Fruit fly (Drosophila melanogaster) whole organism, wandering third instar larva: ENCODE measurements around the gene Atox1.

Experiments used
- Abd-B ChIP-seq: fragments of >200 bp; optimal IDR thresholded peaks from 2 replicates; lab custom pipeline; 2017; ENCODE audit warnings: missing biosample characterization, missing genetic modification characterization
- CG32264 ChIP-seq: fragments of 200-800 bp; sonication (Bioruptor generic); optimal IDR thresholded peaks from 2 replicates; lab custom pipeline; 2016; ENCODE audit warnings: missing biosample characterization, missing genetic modification characterization
- CG9705 ChIP-seq: fragments of 200-800 bp; sonication (Bioruptor generic); optimal IDR thresholded peaks from 2 replicates; lab custom pipeline; 2018; ENCODE audit warnings: missing biosample characterization, mild to moderate bottlenecking, missing genetic modification characterization
- CrebA ChIP-seq: fragments of 200-800 bp; sonication (Bioruptor generic); optimal IDR thresholded peaks from 2 replicates; lab custom pipeline; 2016; ENCODE audit warnings: missing biosample characterization, mild to moderate bottlenecking, missing genetic modification characterization, borderline replicate concordance
- Dfd ChIP-seq: fragments of >200 bp; optimal IDR thresholded peaks from 2 replicates; lab custom pipeline; 2017; ENCODE audit warnings: missing biosample characterization, missing genetic modification characterization
- Dif ChIP-seq: fragments of 200-275, 200-300 bp; sonication (Bioruptor generic); optimal IDR thresholded peaks from 2 replicates; lab custom pipeline; 2018; ENCODE audit warnings: missing biosample characterization, missing genetic modification characterization; ENCODE audit not compliant: partially characterized antibody
- GATAd ChIP-seq: sonication (Bioruptor generic); optimal IDR thresholded peaks from 2 replicates; lab custom pipeline; 2016; ENCODE audit warnings: missing biosample characterization, missing genetic modification characterization
- HLH106 ChIP-seq: fragments of 200-800 bp; optimal IDR thresholded peaks from 3 replicates; lab custom pipeline; 2019; ENCODE audit warnings: missing biosample characterization, mild to moderate bottlenecking, missing genetic modification characterization, moderate library complexity
- Hnf4 ChIP-seq: fragments of 200-800 bp; sonication (Bioruptor generic); optimal IDR thresholded peaks from 2 replicates; lab custom pipeline; 2016; ENCODE audit warnings: missing biosample characterization, mild to moderate bottlenecking, missing genetic modification characterization
- Hr78 ChIP-seq: fragments of >200 bp; optimal IDR thresholded peaks from 2 replicates; lab custom pipeline; 2017; ENCODE audit warnings: missing biosample characterization, missing genetic modification characterization
- Hr83 ChIP-seq: fragments of 200-300 bp; sonication (Bioruptor generic); optimal IDR thresholded peaks from 2 replicates; lab custom pipeline; 2016; ENCODE audit warnings: missing biosample characterization, mild to moderate bottlenecking, missing genetic modification characterization, moderate library complexity; ENCODE audit not compliant: poor library complexity, severe bottlenecking
- Jra ChIP-seq: sonication (Bioruptor generic); optimal IDR thresholded peaks from 2 replicates; lab custom pipeline; 2016; ENCODE audit warnings: missing biosample characterization, missing genetic modification characterization
- Mio ChIP-seq: sonication (Bioruptor generic); optimal IDR thresholded peaks from 2 replicates; lab custom pipeline; 2016; ENCODE audit warnings: missing biosample characterization, missing genetic modification characterization
- Myc ChIP-seq: fragments of >200 bp; optimal IDR thresholded peaks from 2 replicates; lab custom pipeline; 2017
- N ChIP-seq: fragments of >200 bp; optimal IDR thresholded peaks from 2 replicates; lab custom pipeline; 2018; ENCODE audit warnings: missing biosample characterization, missing external identifiers, missing genetic modification characterization
- OdsH ChIP-seq: fragments of 200-800 bp; sonication (Bioruptor generic); optimal IDR thresholded peaks from 2 replicates; lab custom pipeline; 2016; ENCODE audit warnings: missing biosample characterization, mild to moderate bottlenecking, missing genetic modification characterization
- Rel ChIP-seq, 2 experiments: fragments of 200-800 bp; sonication (Bioruptor generic) in 1 of 2; optimal IDR thresholded peaks; 2 replicates in 1 of 2; 3 replicates in 1 of 2; lab custom pipeline; 2016 to 2019; ENCODE audit warnings: mild to moderate bottlenecking in 2 of 2, missing biosample characterization in 2 of 2, missing genetic modification characterization in 2 of 2, moderate library complexity in 1 of 2
- Sp1 ChIP-seq: fragments of 200-800 bp; sonication (Bioruptor generic); optimal IDR thresholded peaks from 3 replicates; lab custom pipeline; 2019; ENCODE audit warnings: missing biosample characterization, mild to moderate bottlenecking, missing genetic modification characterization, moderate library complexity
- Vsx2 ChIP-seq: fragments of 200-300, 225-300 bp; sonication (Bioruptor generic); optimal IDR thresholded peaks from 2 replicates; lab custom pipeline; 2018; ENCODE audit warnings: missing biosample characterization, missing genetic modification characterization; ENCODE audit not compliant: partially characterized antibody
- br ChIP-seq: fragments of 200-800 bp; sonication (Bioruptor generic); optimal IDR thresholded peaks from 2 replicates; lab custom pipeline; 2016; ENCODE audit warnings: missing biosample characterization, missing genetic modification characterization
- brk ChIP-seq: fragments of 200-800 bp; sonication (Bioruptor generic); optimal IDR thresholded peaks from 2 replicates; lab custom pipeline; 2016; ENCODE audit warnings: missing biosample characterization, mild to moderate bottlenecking, missing genetic modification characterization
- dl ChIP-seq, 2 experiments: fragments of 175-275, 200-275 bp in 1 of 2; fragments of 200-275 bp in 1 of 2; sonication (Bioruptor generic); optimal IDR thresholded peaks; lab custom pipeline; 2018; ENCODE audit warnings: mild to moderate bottlenecking in 2 of 2, missing biosample characterization in 2 of 2, missing genetic modification characterization in 2 of 2, moderate library complexity in 2 of 2; ENCODE audit not compliant: partially characterized antibody in 2 of 2, insufficient read depth in 1 of 2
- dmrt93B ChIP-seq: fragments of 200-800 bp; sonication (Bioruptor generic); optimal IDR thresholded peaks from 2 replicates; lab custom pipeline; 2018; ENCODE audit warnings: missing biosample characterization, mild to moderate bottlenecking, missing genetic modification characterization
- dsf ChIP-seq: sonication (Bioruptor generic); optimal IDR thresholded peaks from 2 replicates; lab custom pipeline; 2016; ENCODE audit warnings: missing biosample characterization, missing genetic modification characterization, borderline replicate concordance
- ey ChIP-seq: fragments of 200-800 bp; sonication (Bioruptor generic); optimal IDR thresholded peaks from 2 replicates; lab custom pipeline; 2016; ENCODE audit warnings: missing biosample characterization, missing genetic modification characterization
- foxo ChIP-seq, 2 experiments: fragments of 200-800 bp; sonication (Bioruptor generic); optimal IDR thresholded peaks; 2 replicates in 1 of 2; 3 replicates in 1 of 2; lab custom pipeline; 2016 to 2017; ENCODE audit warnings: missing biosample characterization in 2 of 2, missing genetic modification characterization in 2 of 2
- fru ChIP-seq: fragments of 200-800 bp; sonication (Bioruptor generic); optimal IDR thresholded peaks from 3 replicates; lab custom pipeline; 2016; ENCODE audit warnings: missing biosample characterization, mild to moderate bottlenecking, missing genetic modification characterization
- h ChIP-seq: fragments of 200-800 bp; sonication (Bioruptor generic); optimal IDR thresholded peaks from 3 replicates; lab custom pipeline; 2016; ENCODE audit warnings: missing biosample characterization, mild to moderate bottlenecking, missing genetic modification characterization
- jim ChIP-seq: fragments of 175-275, 200-325 bp; sonication (Bioruptor generic); optimal IDR thresholded peaks from 2 replicates; lab custom pipeline; 2016; ENCODE audit warnings: missing biosample characterization, mild to moderate bottlenecking, missing genetic modification characterization
- lola ChIP-seq: fragments of >200 bp; optimal IDR thresholded peaks from 2 replicates; lab custom pipeline; 2017; ENCODE audit warnings: missing biosample characterization, missing genetic modification characterization
- pan ChIP-seq: fragments of >200 bp; optimal IDR thresholded peaks from 2 replicates; lab custom pipeline; 2017
- psq ChIP-seq: fragments of 200-800 bp; sonication (Bioruptor generic); optimal IDR thresholded peaks from 3 replicates; lab custom pipeline; 2017; ENCODE audit warnings: missing biosample characterization, mild to moderate bottlenecking, missing genetic modification characterization, moderate library complexity
- rgr ChIP-seq: fragments of 200-800 bp; sonication (Bioruptor generic); optimal IDR thresholded peaks from 3 replicates; lab custom pipeline; 2016; ENCODE audit warnings: missing biosample characterization, mild to moderate bottlenecking, missing genetic modification characterization
- sage ChIP-seq: fragments of 200-800 bp; sonication (Bioruptor generic); optimal IDR thresholded peaks from 2 replicates; lab custom pipeline; 2016; ENCODE audit warnings: missing biosample characterization, mild to moderate bottlenecking, missing genetic modification characterization
- sv ChIP-seq: fragments of 200-800 bp; sonication (Bioruptor generic); optimal IDR thresholded peaks from 3 replicates; lab custom pipeline; 2016; ENCODE audit warnings: missing biosample characterization, missing genetic modification characterization
- tai ChIP-seq: sonication (Bioruptor generic); optimal IDR thresholded peaks from 2 replicates; lab custom pipeline; 2016; ENCODE audit warnings: missing biosample characterization, missing genetic modification characterization
- usp ChIP-seq: fragments of >200 bp; optimal IDR thresholded peaks from 2 replicates; lab custom pipeline; 2017; ENCODE audit warnings: missing biosample characterization, missing genetic modification characterization
- woc ChIP-seq: sonication (Bioruptor generic); optimal IDR thresholded peaks from 2 replicates; lab custom pipeline; 2016; ENCODE audit warnings: missing biosample characterization, mild to moderate bottlenecking, missing genetic modification characterization

The Atox1 gene

DNA sequence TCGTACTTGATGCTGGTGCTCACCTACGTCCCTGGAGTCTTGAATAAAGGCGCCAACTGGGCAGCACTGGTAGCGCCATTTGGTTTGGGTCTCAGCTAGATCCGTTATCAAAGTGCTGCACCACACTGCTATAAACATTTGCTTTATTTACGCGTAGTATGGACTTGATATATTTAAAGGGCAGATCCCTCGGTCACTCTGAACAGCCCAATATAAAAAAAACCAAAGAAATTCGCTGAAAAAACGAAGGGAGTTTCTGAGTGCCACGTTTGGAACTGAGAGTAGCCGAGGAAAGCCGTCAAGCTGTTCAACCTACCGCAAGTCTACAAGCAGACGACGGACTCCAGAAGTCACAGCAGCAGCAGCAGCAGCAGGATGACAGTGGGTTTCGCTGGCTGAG lies at the start of gene Atox1:
Gene Atox1 (plus strand): TSS at position 181 of the 400 bp plus-strand sequence.
- TF ChIP-seq Mio (GFP tag; lab: Kevin White, UChicago) (no peak), HLH106 (tag; lab: Kevin White, UChicago) (peak; percentile 56), Hr78 (GFP tag; lab: Kevin White, UChicago) (no peak), woc (GFP tag; lab: Kevin White, UChicago) (no peak), Hnf4 (GFP tag; lab: Kevin White, UChicago) (no peak), jim (GFP tag; lab: Kevin White, UChicago) (peak; percentile 7), GATAd (GFP tag; lab: Kevin White, UChicago) (no peak), Sp1 (GFP tag; lab: Kevin White, UChicago) (peak; percentile 46), usp (GFP tag; lab: Kevin White, UChicago) (no peak), CG9705 (GFP tag; lab: Kevin White, UChicago) (peak; percentile 70), Myc (lab: Kevin White, UChicago) (peak; percentile 74), dsf (no peak), br (no peak), Vsx2 (no peak), CG32264 (GFP tag; lab: Kevin White, UChicago) (no peak), pan (lab: Kevin White, UChicago) (no peak), Rel (GFP tag; optimal IDR thresholded peaks at IDR 0.05; lab: Kevin White, UChicago) (no peak), Rel (tag; optimal IDR thresholded peaks at IDR 0.05; lab: Kevin White, UChicago) (peak; percentile 63), dl (GFP tag; optimal IDR thresholded peaks at IDR 0.05; lab: Kevin White, UChicago; ENCODE audit: insufficient read depth in 1 of 2, partially characterized antibody in 2 of 2) (no peak), sv (GFP tag; lab: Kevin White, UChicago) (peak; percentile 10), brk (no peak), psq (GFP tag; lab: Kevin White, UChicago) (no peak), Jra (GFP tag; lab: Kevin White, UChicago) (no peak), lola (GFP tag; lab: Kevin White, UChicago) (no peak), sage (GFP tag; lab: Kevin White, UChicago) (no peak), CrebA (no peak), ey (GFP tag; lab: Kevin White, UChicago) (no peak), rgr (GFP tag; lab: Kevin White, UChicago) (peak; percentile 45), Hr83 (no peak), Dfd (GFP tag; lab: Kevin White, UChicago) (no peak), tai (GFP tag; lab: Kevin White, UChicago) (no peak), dmrt93B (peak; percentile 27), fru (GFP tag; lab: Kevin White, UChicago) (no peak), Abd-B (GFP tag; lab: Kevin White, UChicago) (no peak), h (peak; percentile 15), OdsH (GFP tag; lab: Kevin White, UChicago) (peak; percentile 5), Dif (GFP tag; lab: Kevin White, UChicago) (no peak), foxo (GFP tag; optimal IDR thresholded peaks at IDR 0.05; lab: Kevin White, UChicago) (no peak), N (GFP tag; lab: Kevin White, UChicago) (no peak)

DNA sequence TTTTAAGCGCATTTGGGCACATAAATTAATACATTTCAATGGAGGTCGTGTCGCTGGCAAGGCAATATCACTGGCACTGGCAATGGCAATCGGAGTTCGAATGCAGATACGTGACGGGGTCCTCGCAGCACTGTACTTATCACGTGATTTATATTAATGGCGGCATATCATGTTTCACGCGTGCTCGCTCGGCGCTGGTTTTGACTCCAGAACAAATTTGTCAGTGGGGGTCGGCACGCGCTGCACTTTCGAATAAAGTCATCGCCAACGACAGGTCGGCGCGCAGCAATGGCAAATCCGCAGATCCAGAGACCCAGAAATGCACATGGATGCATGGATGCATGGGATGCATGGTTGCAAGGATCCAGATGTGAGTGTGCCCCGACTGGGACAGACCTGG lies 49.5 kb upstream of the Atox1 start:
- TF ChIP-seq Mio (GFP tag; lab: Kevin White, UChicago) (no peak), foxo (GFP tag; optimal IDR thresholded peaks at IDR 0.05; lab: Kevin White, UChicago) (no peak)

DNA sequence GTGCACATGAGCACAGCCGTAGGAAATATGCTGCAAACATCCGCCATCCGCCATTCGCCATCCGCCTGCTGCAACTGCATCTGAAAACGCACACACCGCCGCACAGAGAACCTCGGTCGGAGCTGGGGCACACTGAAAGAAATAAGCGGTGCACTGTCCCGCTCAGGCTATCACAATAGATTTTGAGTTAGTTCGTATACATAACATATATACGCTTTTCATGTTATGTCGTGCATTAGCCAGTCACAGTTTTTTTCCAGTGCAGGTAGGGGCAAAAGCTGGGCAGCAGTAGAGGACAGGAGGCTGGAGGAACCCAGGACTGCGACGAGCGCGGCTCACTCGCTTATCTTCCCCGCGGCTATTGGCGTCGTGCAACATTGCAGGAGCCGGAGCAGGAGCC lies 46.4 kb upstream of the Atox1 start:
- peak; percentile 56 for TF ChIP-seq rgr (GFP tag; lab: Kevin White, UChicago)
- TF ChIP-seq Dfd (GFP tag; lab: Kevin White, UChicago), result no peak
- TF ChIP-seq lola (GFP tag; lab: Kevin White, UChicago), result no peak
- TF ChIP-seq fru (GFP tag; lab: Kevin White, UChicago), result peak; percentile 75
- peak; percentile 47 for TF ChIP-seq woc (GFP tag; lab: Kevin White, UChicago)
- TF ChIP-seq foxo (GFP tag; optimal IDR thresholded peaks at IDR 0.05; lab: Kevin White, UChicago), result peak in 1 of 2 experiments; percentile 74
- TF ChIP-seq ey (GFP tag; lab: Kevin White, UChicago), result peak; percentile 70
- peak; percentile 60 for TF ChIP-seq HLH106 (tag; lab: Kevin White, UChicago)
- no peak for TF ChIP-seq Dif (GFP tag; lab: Kevin White, UChicago)
- peak; percentile 63 for TF ChIP-seq Sp1 (GFP tag; lab: Kevin White, UChicago)
- TF ChIP-seq br, result peak; percentile 58
- peak; percentile 75 for TF ChIP-seq h
- TF ChIP-seq Abd-B (GFP tag; lab: Kevin White, UChicago), result no peak
- TF ChIP-seq sage (GFP tag; lab: Kevin White, UChicago), result no peak
- no peak for TF ChIP-seq jim (GFP tag; lab: Kevin White, UChicago)
- TF ChIP-seq Myc (lab: Kevin White, UChicago), result no peak
- TF ChIP-seq psq (GFP tag; lab: Kevin White, UChicago), result peak; percentile 58
- no peak for TF ChIP-seq dsf
- no peak for TF ChIP-seq CrebA
- TF ChIP-seq Rel (GFP tag; optimal IDR thresholded peaks at IDR 0.05; lab: Kevin White, UChicago), result no peak
- TF ChIP-seq Rel (tag; optimal IDR thresholded peaks at IDR 0.05; lab: Kevin White, UChicago), result no peak
- TF ChIP-seq OdsH (GFP tag; lab: Kevin White, UChicago), result peak; percentile 68
- TF ChIP-seq dl (GFP tag; optimal IDR thresholded peaks at IDR 0.05; lab: Kevin White, UChicago; ENCODE audit: insufficient read depth in 1 of 2, partially characterized antibody in 2 of 2), result no peak
- TF ChIP-seq Hnf4 (GFP tag; lab: Kevin White, UChicago), result peak; percentile 66
- TF ChIP-seq Hr78 (GFP tag; lab: Kevin White, UChicago), result no peak
- TF ChIP-seq Mio (GFP tag; lab: Kevin White, UChicago), result no peak
- peak; percentile 21 for TF ChIP-seq CG9705 (GFP tag; lab: Kevin White, UChicago)
- no peak for TF ChIP-seq tai (GFP tag; lab: Kevin White, UChicago)
- no peak for TF ChIP-seq CG32264 (GFP tag; lab: Kevin White, UChicago)
- no peak for TF ChIP-seq pan (lab: Kevin White, UChicago)
- TF ChIP-seq sv (GFP tag; lab: Kevin White, UChicago), result no peak
- no peak for TF ChIP-seq usp (GFP tag; lab: Kevin White, UChicago)
- TF ChIP-seq brk, result no peak
- peak; percentile 35 for TF ChIP-seq dmrt93B
- no peak for TF ChIP-seq GATAd (GFP tag; lab: Kevin White, UChicago)
- TF ChIP-seq Hr83, result no peak
- peak; percentile 3 for TF ChIP-seq Jra (GFP tag; lab: Kevin White, UChicago)
- no peak for TF ChIP-seq Vsx2
- no peak for TF ChIP-seq N (GFP tag; lab: Kevin White, UChicago)
